Worm (Caenorhabditis elegans) whole organism, L4 larva: ENCODE results near the gene Y105C5A.1269.

ENCODE experiments used
- D1046.2 ChIP-seq: fragments of 200-800 bp; sonication (Bioruptor generic); IDR thresholded peaks from 2 replicates; pipeline ENCODE4 v1.3.6; 2022; ENCODE audit warnings: missing genetic modification characterization, missing compliant biosample characterization
- F49E8.2 ChIP-seq: sonication (generic microtip); optimal IDR thresholded peaks from 2 replicates; lab custom pipeline; 2016; ENCODE audit warnings: missing compliant biosample characterization, mild to moderate bottlenecking, missing genetic modification characterization, borderline replicate concordance
- R02D3.7 ChIP-seq: fragments of 150-350 bp; sonication (generic microtip); optimal IDR thresholded peaks from 3 replicates; lab custom pipeline; 2014; ENCODE audit warnings: missing biosample characterization, missing genetic modification characterization
- Y48G9A.11 ChIP-seq: fragments of 200-800 bp; sonication (Bioruptor generic); IDR thresholded peaks from 2 replicates; pipeline ENCODE4 v1.3.6; 2022; ENCODE audit warnings: missing genetic modification reagents, missing genetic modification characterization, missing compliant biosample characterization
- aly-2 ChIP-seq: sonication (generic microtip); optimal IDR thresholded peaks from 2 replicates; lab custom pipeline; 2018; ENCODE audit warnings: missing biosample characterization, missing genetic modification characterization
- arid-1 ChIP-seq: fragments of 200-800 bp; sonication (Bioruptor generic); conservative IDR thresholded peaks from 2 replicates; pipeline ENCODE4 v1.3.6; 2022; ENCODE audit warnings: missing genetic modification reagents, missing genetic modification characterization, missing compliant biosample characterization
- ceh-44 ChIP-seq: fragments of 200-800 bp; sonication (Bioruptor generic); IDR thresholded peaks from 2 replicates; pipeline ENCODE4 v1.3.6; 2022; ENCODE audit warnings: missing genetic modification reagents, missing genetic modification characterization, missing compliant biosample characterization
- ctbp-1 ChIP-seq: fragments of 200-800 bp; sonication (Bioruptor generic); IDR thresholded peaks from 2 replicates; pipeline ENCODE4 v1.3.6; 2022; ENCODE audit warnings: missing genetic modification reagents, missing genetic modification characterization, missing compliant biosample characterization
- dmd-6 ChIP-seq: fragments of 200-800 bp; sonication (Bioruptor generic); IDR thresholded peaks from 2 replicates; pipeline ENCODE4 v1.3.6; 2022; ENCODE audit warnings: missing genetic modification reagents, missing genetic modification characterization, missing compliant biosample characterization
- dmd-9 ChIP-seq: fragments of 200-800 bp; sonication (Bioruptor generic); IDR thresholded peaks from 2 replicates; pipeline ENCODE4 v1.3.6; 2022; ENCODE audit warnings: missing genetic modification reagents, missing genetic modification characterization, missing compliant biosample characterization
- duxl-1 ChIP-seq: sonication (generic microtip); optimal IDR thresholded peaks from 2 replicates; lab custom pipeline; 2016; ENCODE audit warnings: mild to moderate bottlenecking, missing genetic modification characterization, moderate library complexity, missing compliant biosample characterization; ENCODE audit not compliant: poor library complexity
- egl-27 ChIP-seq: sonication (generic microtip); optimal IDR thresholded peaks from 3 replicates; lab custom pipeline; 2017; ENCODE audit warnings: missing biosample characterization, missing genetic modification reagents, missing genetic modification characterization
- egl-43 ChIP-seq: fragments of 200-800 bp; sonication (Bioruptor generic); IDR thresholded peaks from 2 replicates; pipeline ENCODE4 v1.3.6; 2022; ENCODE audit warnings: missing genetic modification reagents, missing genetic modification characterization, missing compliant biosample characterization
- hlh-30 ChIP-seq: sonication (generic microtip); optimal IDR thresholded peaks from 2 replicates; lab custom pipeline; 2017; ENCODE audit warnings: antibody characterized with exemption, mild to moderate bottlenecking, missing genetic modification characterization, missing compliant biosample characterization; ENCODE audit not compliant: insufficient read depth
- hmg-1.1 ChIP-seq: fragments of 200-800 bp; sonication (Bioruptor generic); IDR thresholded peaks from 2 replicates; pipeline ENCODE4 v1.3.6; 2022; ENCODE audit warnings: missing genetic modification reagents, missing genetic modification characterization, missing compliant biosample characterization
- jun-1 ChIP-seq: fragments of 150-350 bp; optimal IDR thresholded peaks from 2 replicates; lab custom pipeline; 2014; ENCODE audit warnings: missing biosample characterization, missing genetic modification reagents, missing genetic modification characterization
- lin-15B ChIP-seq: fragments of 150-350 bp; sonication (generic microtip); optimal IDR thresholded peaks from 3 replicates; lab custom pipeline; 2014; ENCODE audit warnings: missing biosample characterization, missing genetic modification characterization
- lin-29 ChIP-seq: fragments of 200-800 bp; sonication (Bioruptor generic); IDR thresholded peaks from 2 replicates; pipeline ENCODE4 v1.3.6; 2022; ENCODE audit warnings: missing genetic modification reagents, missing genetic modification characterization, missing compliant biosample characterization
- lin-39 ChIP-seq: fragments of 150-350 bp; optimal IDR thresholded peaks from 2 replicates; lab custom pipeline; 2014; ENCODE audit warnings: missing biosample characterization, missing genetic modification reagents, missing genetic modification characterization
- lir-3 ChIP-seq: sonication (generic microtip); optimal IDR thresholded peaks from 2 replicates; lab custom pipeline; 2016; ENCODE audit warnings: mild to moderate bottlenecking, missing genetic modification characterization, missing compliant biosample characterization
- madf-5 ChIP-seq, 2 experiments: fragments of 200-800 bp; sonication (Bioruptor generic); IDR thresholded peaks; 2 replicates each; pipeline ENCODE4 v1.3.6; 2022; ENCODE audit warnings: missing compliant biosample characterization in 2 of 2, missing genetic modification characterization in 2 of 2
- mdt-29 ChIP-seq: fragments of 200-800 bp; sonication (Bioruptor generic); IDR thresholded peaks from 2 replicates; pipeline ENCODE4 v1.3.6; 2022; ENCODE audit warnings: missing genetic modification reagents, missing genetic modification characterization, missing compliant biosample characterization
- mep-1 ChIP-seq: fragments of 150-350 bp; sonication (generic microtip); optimal IDR thresholded peaks from 3 replicates; lab custom pipeline; 2014; ENCODE audit warnings: missing biosample characterization, missing genetic modification characterization
- mxl-2 ChIP-seq: fragments of 200-800 bp; sonication (Bioruptor generic); conservative IDR thresholded peaks from 2 replicates; pipeline ENCODE4 v1.3.6; 2022; ENCODE audit warnings: missing genetic modification reagents, missing genetic modification characterization, missing compliant biosample characterization
- nhr-42 ChIP-seq: fragments of 200-800 bp; sonication (Bioruptor generic); IDR thresholded peaks from 2 replicates; pipeline ENCODE4 v1.3.6; 2022; ENCODE audit warnings: missing genetic modification characterization, missing compliant biosample characterization
- nhr-48 ChIP-seq: sonication (generic microtip); optimal IDR thresholded peaks from 2 replicates; lab custom pipeline; 2016; ENCODE audit warnings: mild to moderate bottlenecking, missing genetic modification characterization, missing compliant biosample characterization
- nhr-6 ChIP-seq: fragments of 150-350 bp; optimal IDR thresholded peaks from 2 replicates; lab custom pipeline; 2014; ENCODE audit warnings: missing biosample characterization, missing genetic modification characterization
- php-3 ChIP-seq: fragments of 200-800 bp; sonication (Bioruptor generic); IDR thresholded peaks from 2 replicates; pipeline ENCODE4 v1.3.6; 2022; ENCODE audit warnings: missing genetic modification reagents, missing genetic modification characterization, missing compliant biosample characterization
- saeg-2 ChIP-seq: fragments of 200-800 bp; sonication (Bioruptor generic); IDR thresholded peaks from 2 replicates; pipeline ENCODE4 v1.3.6; 2022; ENCODE audit warnings: missing genetic modification reagents, missing genetic modification characterization, missing compliant biosample characterization
- sdz-12 ChIP-seq: fragments of 200-800 bp; sonication (Bioruptor generic); optimal IDR thresholded peaks from 2 replicates; lab custom pipeline; 2018; ENCODE audit warnings: mild to moderate bottlenecking, missing genetic modification characterization, missing compliant biosample characterization
- skn-1 ChIP-seq: fragments of 150-350 bp; optimal IDR thresholded peaks from 2 replicates; lab custom pipeline; 2014; ENCODE audit warnings: missing biosample characterization, missing genetic modification characterization
- snpc-1.2 ChIP-seq: fragments of 200-800 bp; sonication (Bioruptor generic); IDR thresholded peaks from 2 replicates; pipeline ENCODE4 v1.3.6; 2022; ENCODE audit warnings: missing genetic modification reagents, missing genetic modification characterization, missing compliant biosample characterization
- spr-3 ChIP-seq: fragments of 200-800 bp; sonication (Bioruptor generic); optimal IDR thresholded peaks from 2 replicates; lab custom pipeline; 2018; ENCODE audit warnings: mild to moderate bottlenecking, missing genetic modification characterization, missing compliant biosample characterization
- tag-97 ChIP-seq: fragments of 200-800 bp; sonication (Bioruptor generic); IDR thresholded peaks from 2 replicates; pipeline ENCODE4 v1.3.6; 2022; ENCODE audit warnings: missing genetic modification characterization, missing compliant biosample characterization
- unc-130 ChIP-seq: sonication (generic microtip); optimal IDR thresholded peaks from 2 replicates; lab custom pipeline; 2016; ENCODE audit warnings: missing genetic modification reagents, missing genetic modification characterization, missing compliant biosample characterization
- zag-1 ChIP-seq: fragments of 150-350 bp; optimal IDR thresholded peaks from 2 replicates; lab custom pipeline; 2014; ENCODE audit warnings: missing biosample characterization, missing genetic modification characterization
- zfp-2 ChIP-seq: sonication (generic microtip); optimal IDR thresholded peaks from 2 replicates; lab custom pipeline; 2016; ENCODE audit warnings: mild to moderate bottlenecking, missing genetic modification characterization, missing compliant biosample characterization
- ztf-7 ChIP-seq: fragments of 150-350 bp; optimal IDR thresholded peaks from 2 replicates; lab custom pipeline; 2014; ENCODE audit warnings: missing biosample characterization, missing genetic modification characterization

Y105C5A.1269 gene

DNA sequence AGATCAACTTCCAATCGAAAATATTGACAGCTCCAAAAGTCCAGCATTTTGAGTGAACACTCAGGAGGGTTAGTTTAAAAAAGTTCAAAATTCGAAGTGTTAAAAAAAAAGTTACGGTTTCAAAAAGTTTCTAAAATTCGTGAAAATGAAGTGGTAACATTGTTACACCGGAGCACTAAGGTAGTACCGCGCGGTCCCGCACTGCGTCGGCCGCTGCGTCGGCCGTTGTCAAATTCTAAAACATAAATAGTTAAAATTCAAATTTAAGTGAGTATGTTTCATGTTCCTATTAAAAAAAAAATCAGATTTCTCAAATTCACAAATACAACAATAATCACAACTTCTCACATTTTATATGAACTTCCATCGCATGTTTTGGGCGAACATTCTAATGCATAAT is 21.1 kb downstream of the Y105C5A.1269 start:
- peak; percentile 69 for TF ChIP-seq snpc-1.2 (GFP tag; lab: Robert Waterston, UW)
- TF ChIP-seq ceh-44 (GFP tag; lab: Robert Waterston, UW), result no peak

- TF ChIP-seq R02D3.7 (tag; lab: Kevin White, UChicago) (no peak), arid-1 (GFP tag; lab: Robert Waterston, UW) (no peak)
These were observed 23.2 kb downstream of the Y105C5A.1269 start, which contains the start of gene Y105C5B.1 for ce11 chrIV:15870356-15870755. Gene Y105C5B.1, plus strand, starts transcription at chrIV:15870656.

- TF ChIP-seq saeg-2 (GFP tag; lab: Robert Waterston, UW) (no peak), duxl-1 (no peak), R02D3.7 (tag; lab: Kevin White, UChicago) (no peak), hlh-30 (tag; lab: Kevin White, UChicago) (no peak), zfp-2 (no peak), egl-43 (GFP tag; lab: Robert Waterston, UW) (no peak), lir-3 (tag; lab: Kevin White, UChicago) (no peak), D1046.2 (GFP tag; lab: Robert Waterston, UW) (no peak), lin-29 (no peak), lin-15B (tag; lab: Kevin White, UChicago) (no peak), zag-1 (no peak), hmg-1.1 (no peak), spr-3 (GFP tag; lab: Kevin White, UChicago) (no peak), sdz-12 (GFP tag; lab: Kevin White, UChicago) (no peak), unc-130 (GFP tag; lab: Kevin White, UChicago) (no peak), php-3 (GFP tag; lab: Robert Waterston, UW) (no peak), dmd-9 (GFP tag; lab: Robert Waterston, UW) (no peak), aly-2 (no peak), lin-39 (tag; lab: Kevin White, UChicago) (no peak), nhr-48 (tag; lab: Kevin White, UChicago) (no peak)
These were observed 25.4 kb downstream of the Y105C5A.1269 start, which contains the start of gene gcy-25 for ce11 chrIV:15872633-15873032. Gene gcy-25, plus strand, starts transcription at chrIV:15872933.

DNA sequence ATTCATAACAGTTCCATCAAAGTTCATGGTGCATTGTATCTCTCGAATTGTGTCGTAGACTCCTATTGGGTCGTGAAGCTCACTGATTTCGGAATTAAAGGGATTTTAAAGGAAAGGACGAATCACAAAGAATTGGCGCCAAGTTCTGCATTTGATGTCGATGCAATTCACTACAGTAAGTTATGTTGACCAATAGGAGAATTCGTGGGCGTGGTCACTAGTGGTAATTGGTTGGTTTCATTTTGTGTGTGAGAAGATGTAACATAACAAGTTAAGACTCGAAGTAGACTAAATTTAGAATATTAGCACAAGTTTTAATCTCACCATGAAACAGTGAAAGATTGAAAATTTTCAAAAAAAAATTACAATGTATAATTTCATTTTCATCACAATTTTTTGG is 31.1 kb downstream of the Y105C5A.1269 start:
- TF ChIP-seq F49E8.2 (no peak), tag-97 (GFP tag; lab: Robert Waterston, UW) (no peak), madf-5 (GFP tag; IDR thresholded peaks at IDR 0.05; lab: Robert Waterston, UW) (no peak), duxl-1 (no peak), ztf-7 (no peak), mep-1 (tag; lab: Kevin White, UChicago) (no peak), mxl-2 (GFP tag; lab: Robert Waterston, UW) (no peak), hlh-30 (tag; lab: Kevin White, UChicago) (no peak), Y48G9A.11 (GFP tag; lab: Robert Waterston, UW) (no peak), jun-1 (no peak), ctbp-1 (GFP tag; lab: Robert Waterston, UW) (no peak), nhr-42 (no peak)
- TF ChIP-seq, all 104 proteins: peak for 0

ce11 chrIV:15880114-15880513 is 32.9 kb downstream of the Y105C5A.1269 start:
- TF ChIP-seq madf-5 (GFP tag; IDR thresholded peaks at IDR 0.05; lab: Robert Waterston, UW), result no peak
- TF ChIP-seq nhr-6, result no peak
- no peak for TF ChIP-seq hlh-30 (tag; lab: Kevin White, UChicago)
- TF ChIP-seq jun-1, result no peak
- no peak for TF ChIP-seq egl-27 (tag; lab: Kevin White, UChicago)
- TF ChIP-seq mdt-29, result no peak
- TF ChIP-seq dmd-6 (GFP tag; lab: Robert Waterston, UW), result no peak
- peak; percentile 80 for TF ChIP-seq snpc-1.2 (GFP tag; lab: Robert Waterston, UW)
- no peak for TF ChIP-seq skn-1 (tag; lab: Kevin White, UChicago)
